Worm (Caenorhabditis elegans) whole organism, L4 larva: Measurements from ENCODE around the gene ehn-3.

Experiments
- ctbp-1 ChIP-seq: fragments of 200-800 bp; sonication (Bioruptor generic); IDR thresholded peaks from 2 replicates; pipeline ENCODE4 v1.3.6; 2022; ENCODE audit warnings: missing genetic modification reagents, missing genetic modification characterization, missing compliant biosample characterization
- dve-1 ChIP-seq: sonication (generic microtip); optimal IDR thresholded peaks from 2 replicates; lab custom pipeline; 2017; ENCODE audit warnings: antibody characterized with exemption, mild to moderate bottlenecking, missing genetic modification characterization, missing compliant biosample characterization; ENCODE audit not compliant: insufficient read depth
- jun-1 ChIP-seq: fragments of 150-350 bp; optimal IDR thresholded peaks from 2 replicates; lab custom pipeline; 2014; ENCODE audit warnings: missing biosample characterization, missing genetic modification reagents, missing genetic modification characterization
- lin-1 ChIP-seq: fragments of 200-800 bp; sonication (Bioruptor generic); IDR thresholded peaks from 2 replicates; pipeline ENCODE4 v1.3.6; 2022; ENCODE audit warnings: missing genetic modification reagents, missing genetic modification characterization, missing compliant biosample characterization
- mep-1 ChIP-seq: fragments of 150-350 bp; sonication (generic microtip); optimal IDR thresholded peaks from 3 replicates; lab custom pipeline; 2014; ENCODE audit warnings: missing biosample characterization, missing genetic modification characterization
- nhr-237 ChIP-seq: sonication (generic microtip); optimal IDR thresholded peaks from 2 replicates; lab custom pipeline; 2017; ENCODE audit warnings: missing biosample characterization, missing genetic modification characterization
- pqm-1 ChIP-seq: sonication (generic microtip); optimal IDR thresholded peaks from 2 replicates; lab custom pipeline; 2017; ENCODE audit warnings: missing biosample characterization, missing genetic modification characterization

- no peak for TF ChIP-seq nhr-237
- TF ChIP-seq mep-1 (tag; lab: Kevin White, UChicago), result no peak
- TF ChIP-seq ctbp-1 (GFP tag; lab: Robert Waterston, UW), result no peak
- no peak for TF ChIP-seq lin-1 (GFP tag; lab: Robert Waterston, UW)
- no peak for TF ChIP-seq jun-1 (tag; lab: Kevin White, UChicago)
- no peak for TF ChIP-seq dve-1 (tag; lab: Kevin White, UChicago)
- no peak for TF ChIP-seq pqm-1 (tag; lab: Kevin White, UChicago)
Observed at ce11 chrIV:5462820-5463219, 43.8 kb upstream of the ehn-3 start.
